Fruit fly (Drosophila melanogaster) Kc167 (cell line): ENCODE data around the gene Nup93-1.

Source experiments
- Myc ChIP-seq: fragments of >200 bp; optimal IDR thresholded peaks from 2 replicates; lab custom pipeline; 2017; ENCODE audit warnings: missing external identifiers
- Sin3A ChIP-seq: fragments of >200 bp; optimal IDR thresholded peaks from 2 replicates; lab custom pipeline; 2018; ENCODE audit warnings: missing external identifiers
- h ChIP-seq: fragments of >200 bp; optimal IDR thresholded peaks from 3 replicates; lab custom pipeline; 2018; ENCODE audit warnings: missing external identifiers
- insv ChIP-seq: fragments of >200 bp; optimal IDR thresholded peaks from 3 replicates; lab custom pipeline; 2018; ENCODE audit warnings: missing external identifiers
- psq ChIP-seq: fragments of >200 bp; optimal IDR thresholded peaks from 2 replicates; lab custom pipeline; 2017; ENCODE audit warnings: missing external identifiers
- ttk ChIP-seq: sonication (Bioruptor generic); optimal IDR thresholded peaks from 2 replicates; lab custom pipeline; 2017; ENCODE audit warnings: missing external identifiers

Gene Nup93-1

DNA sequence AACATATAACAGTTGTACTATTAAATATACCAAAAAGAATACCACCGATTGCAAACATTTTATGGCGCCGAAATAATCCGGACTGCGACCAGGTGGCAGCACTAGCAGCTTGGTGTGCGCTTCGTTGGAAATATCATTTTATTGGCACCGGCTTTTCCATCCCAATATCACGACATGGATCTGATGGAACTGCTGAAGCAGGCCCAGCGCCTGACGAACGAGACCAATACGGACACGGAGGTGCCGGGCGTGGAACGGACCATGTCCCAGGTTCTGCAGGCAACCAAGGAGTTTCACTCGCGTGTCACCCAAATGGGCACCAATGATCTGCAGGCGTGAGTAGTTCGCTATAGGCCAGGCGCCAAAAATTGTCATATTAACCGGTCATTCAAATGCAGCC is at the start of gene Nup93-1:
Gene Nup93-1, plus strand, starts transcription at position 74 of the 400 bp plus-strand sequence.
- no peak for TF ChIP-seq Sin3A (lab: Kevin White, UChicago)
- TF ChIP-seq h (lab: Kevin White, UChicago), result no peak
- no peak for TF ChIP-seq insv (lab: Kevin White, UChicago)
- no peak for TF ChIP-seq Myc (lab: Kevin White, UChicago)
- no peak for TF ChIP-seq ttk (lab: Kevin White, UChicago)
- no peak for TF ChIP-seq psq (lab: Kevin White, UChicago)

DNA sequence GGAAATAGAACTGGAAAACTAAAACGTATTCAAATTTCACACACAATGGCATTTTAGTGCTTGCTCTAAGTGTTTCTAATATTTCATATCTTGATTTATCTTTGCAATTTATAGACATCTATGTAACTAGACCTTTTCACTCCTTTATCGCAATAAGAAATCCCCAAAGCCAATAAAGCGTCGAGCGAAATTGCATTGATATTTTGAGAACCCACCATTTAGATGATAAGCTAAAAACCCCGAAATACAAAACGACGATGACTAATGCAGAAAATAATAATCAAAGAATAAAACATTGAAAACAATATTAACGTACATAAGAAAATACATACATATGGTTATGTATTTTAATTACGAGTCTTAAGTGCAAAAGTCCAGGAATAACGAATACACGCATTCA is 44.1 kb upstream of the Nup93-1 start:
- no peak for TF ChIP-seq h (lab: Kevin White, UChicago)
- TF ChIP-seq insv (lab: Kevin White, UChicago), result no peak
- no peak for TF ChIP-seq Sin3A (lab: Kevin White, UChicago)
- no peak for TF ChIP-seq psq (lab: Kevin White, UChicago)
- TF ChIP-seq ttk (lab: Kevin White, UChicago), result no peak
- TF ChIP-seq Myc (lab: Kevin White, UChicago), result no peak

DNA sequence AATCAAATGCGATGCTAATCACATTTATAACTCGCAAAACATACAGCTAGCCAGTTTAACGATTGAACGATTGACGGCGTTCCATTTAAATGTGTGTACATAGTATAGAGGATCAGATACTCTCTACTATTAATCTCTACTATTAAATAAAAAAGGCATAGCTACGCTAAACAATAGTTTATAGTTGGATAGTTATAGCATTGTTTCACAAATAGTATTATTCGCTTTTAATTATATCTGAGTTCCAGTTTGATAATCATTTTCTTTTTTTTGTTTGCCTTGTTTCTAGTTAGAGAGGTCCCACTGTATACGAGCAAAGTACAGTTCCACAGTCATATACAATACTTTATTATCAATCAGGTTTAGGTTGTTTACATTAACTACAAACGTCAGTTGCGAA is 42.9 kb upstream of the Nup93-1 start:
- no peak for TF ChIP-seq ttk (lab: Kevin White, UChicago)
- no peak for TF ChIP-seq insv (lab: Kevin White, UChicago)
- TF ChIP-seq h (lab: Kevin White, UChicago), result no peak
- TF ChIP-seq Sin3A (lab: Kevin White, UChicago), result no peak
- no peak for TF ChIP-seq psq (lab: Kevin White, UChicago)
- no peak for TF ChIP-seq Myc (lab: Kevin White, UChicago)

DNA sequence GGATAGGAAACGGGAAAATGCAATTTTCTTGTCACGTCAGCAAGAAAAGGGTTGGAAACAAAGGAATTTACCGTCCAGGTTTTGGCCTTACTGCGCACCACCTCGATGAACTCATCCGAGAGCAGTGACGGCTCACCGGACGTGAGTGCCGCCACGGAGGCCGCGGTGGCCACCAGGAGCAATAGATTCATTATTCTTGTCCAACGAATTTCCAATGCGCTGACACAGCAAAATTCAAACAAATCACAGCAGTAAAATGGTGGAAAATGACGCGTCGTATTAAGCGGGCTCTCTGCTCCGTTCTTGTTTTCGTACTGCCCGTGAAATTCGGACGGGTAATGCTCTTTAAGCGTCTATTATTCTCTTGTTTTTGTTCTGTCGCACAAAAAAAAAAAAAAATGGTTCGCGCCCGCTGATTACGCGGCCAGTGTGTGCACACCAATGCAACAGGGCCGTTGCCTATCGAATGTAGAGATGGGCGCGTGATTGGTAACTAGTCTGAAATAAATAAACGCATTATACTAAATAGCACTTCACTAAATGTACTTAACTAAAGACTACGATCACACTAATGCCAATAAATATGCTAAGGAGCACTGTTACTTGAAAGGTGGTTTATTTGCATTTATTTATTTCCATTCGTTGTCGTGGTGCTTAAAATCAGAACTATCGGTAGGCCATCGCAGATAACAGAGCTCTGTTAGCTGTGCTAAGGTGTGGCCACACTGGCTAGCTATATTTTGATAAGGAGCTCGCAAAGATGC is 40.7 kb upstream of the Nup93-1 start, which contains the start of the genes CtsB and amrt:
Gene CtsB, minus strand, starts transcription at position 432 of the 764 bp plus-strand sequence.
Gene amrt, plus strand, starts transcription at position 721 of the 764 bp plus-strand sequence.
- TF ChIP-seq Sin3A (lab: Kevin White, UChicago), result peak; percentile 11
- TF ChIP-seq ttk (lab: Kevin White, UChicago), result no peak

DNA sequence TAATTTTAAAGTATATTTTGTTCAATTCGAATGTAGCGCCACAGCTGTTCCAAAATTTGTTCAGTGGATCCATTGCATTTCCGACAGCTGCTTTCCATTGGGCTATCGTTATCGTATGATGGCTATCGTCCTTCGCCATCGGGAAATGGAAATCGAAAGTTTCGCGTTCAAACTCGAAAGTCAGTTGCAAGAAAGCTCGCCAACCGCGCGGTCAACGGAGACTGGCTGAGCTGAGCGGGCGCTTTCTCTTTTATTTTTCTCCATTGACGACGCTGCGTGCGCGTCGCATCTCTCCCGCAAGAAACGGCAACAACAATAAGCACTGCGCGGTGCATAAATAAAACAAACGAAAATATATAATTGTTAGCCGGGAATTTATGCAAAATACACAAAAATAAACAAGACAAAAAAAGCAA is 39.1 kb upstream of the Nup93-1 start, which contains the start of gene inaE:
Gene inaE, plus strand, starts transcription at position 181 of the 416 bp plus-strand sequence.
- no peak for TF ChIP-seq Myc (lab: Kevin White, UChicago)
- TF ChIP-seq insv (lab: Kevin White, UChicago), result no peak
- no peak for TF ChIP-seq h (lab: Kevin White, UChicago)
- TF ChIP-seq psq (lab: Kevin White, UChicago), result no peak
- TF ChIP-seq Sin3A (lab: Kevin White, UChicago), result no peak
- no peak for TF ChIP-seq ttk (lab: Kevin White, UChicago)

DNA sequence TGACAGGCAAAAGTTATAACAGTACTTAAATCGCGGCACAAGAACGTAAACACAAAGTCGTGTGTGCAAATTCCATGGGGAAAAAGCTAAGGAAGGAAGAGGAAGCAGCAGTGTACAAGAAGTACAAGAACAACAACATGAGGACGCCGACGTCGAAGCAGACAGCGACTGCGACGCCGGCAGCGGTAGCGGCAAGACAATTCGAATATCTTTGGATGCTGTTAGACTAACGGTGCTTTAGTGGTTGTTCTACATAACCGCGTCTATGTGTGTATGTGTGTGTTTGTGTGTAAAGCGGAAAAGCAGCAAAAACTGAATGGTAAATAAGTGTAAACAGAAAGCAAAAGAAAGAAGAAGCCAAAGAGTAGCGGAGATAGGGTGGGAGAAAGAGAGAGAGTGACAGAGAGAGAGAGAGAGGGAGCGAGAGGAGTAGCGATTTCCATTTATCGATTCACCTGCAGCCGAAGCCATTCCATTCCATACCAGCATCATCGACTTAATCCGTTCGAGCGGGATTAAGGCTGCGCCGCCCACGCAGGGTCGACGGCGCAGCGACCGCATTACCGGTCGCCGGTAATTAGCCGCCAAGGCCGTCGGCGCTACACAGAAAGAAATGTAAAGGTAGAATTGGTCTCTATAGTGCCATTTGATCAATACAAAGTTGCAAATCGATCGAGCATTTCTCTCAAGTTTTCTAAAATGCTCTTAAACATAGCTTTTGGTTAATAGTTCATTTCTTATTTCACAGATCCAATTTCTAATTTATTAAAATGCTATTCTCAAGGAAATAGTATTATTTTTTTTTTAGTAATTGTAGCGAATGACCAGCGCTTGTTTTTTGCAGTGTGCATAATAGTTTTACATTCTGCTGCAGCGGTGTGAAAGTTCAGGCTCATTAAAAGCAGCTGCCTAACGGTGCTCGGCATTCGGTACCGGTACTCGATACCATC is 38.4 kb upstream of the Nup93-1 start:
- TF ChIP-seq Sin3A (lab: Kevin White, UChicago) (no peak), ttk (lab: Kevin White, UChicago) (no peak), Myc (lab: Kevin White, UChicago) (no peak)

DNA sequence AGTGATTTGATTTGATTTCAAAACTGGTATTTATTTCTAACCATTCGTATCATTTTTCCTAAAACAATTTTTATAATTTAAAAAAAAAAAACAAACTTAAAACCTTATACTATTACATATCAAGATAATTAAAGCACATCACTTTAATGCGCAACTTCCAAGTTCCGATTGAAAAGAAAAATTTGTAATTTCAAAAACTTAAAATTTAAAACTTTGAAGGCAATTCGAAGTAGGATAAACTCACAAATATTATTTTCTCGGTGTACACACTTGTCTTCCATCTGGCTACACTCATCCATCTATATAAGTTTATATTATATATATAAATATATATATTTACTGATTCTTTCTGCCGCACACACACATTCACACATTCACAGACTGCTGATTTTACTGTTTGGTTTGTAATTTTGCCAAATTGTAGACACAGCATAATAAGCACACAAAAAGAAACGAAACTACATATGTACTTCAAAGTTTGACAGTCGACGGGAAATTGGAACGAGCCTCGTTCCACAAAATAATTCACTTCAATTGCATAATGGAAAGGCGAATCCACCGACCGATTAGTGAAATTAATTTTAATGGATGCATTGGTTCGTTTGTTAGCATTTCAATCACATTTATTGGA is 36.5 kb upstream of the Nup93-1 start:
- TF ChIP-seq h (lab: Kevin White, UChicago), result no peak
- no peak for TF ChIP-seq psq (lab: Kevin White, UChicago)
- no peak for TF ChIP-seq ttk (lab: Kevin White, UChicago)
- no peak for TF ChIP-seq Myc (lab: Kevin White, UChicago)
- no peak for TF ChIP-seq Sin3A (lab: Kevin White, UChicago)
- no peak for TF ChIP-seq insv (lab: Kevin White, UChicago)

DNA sequence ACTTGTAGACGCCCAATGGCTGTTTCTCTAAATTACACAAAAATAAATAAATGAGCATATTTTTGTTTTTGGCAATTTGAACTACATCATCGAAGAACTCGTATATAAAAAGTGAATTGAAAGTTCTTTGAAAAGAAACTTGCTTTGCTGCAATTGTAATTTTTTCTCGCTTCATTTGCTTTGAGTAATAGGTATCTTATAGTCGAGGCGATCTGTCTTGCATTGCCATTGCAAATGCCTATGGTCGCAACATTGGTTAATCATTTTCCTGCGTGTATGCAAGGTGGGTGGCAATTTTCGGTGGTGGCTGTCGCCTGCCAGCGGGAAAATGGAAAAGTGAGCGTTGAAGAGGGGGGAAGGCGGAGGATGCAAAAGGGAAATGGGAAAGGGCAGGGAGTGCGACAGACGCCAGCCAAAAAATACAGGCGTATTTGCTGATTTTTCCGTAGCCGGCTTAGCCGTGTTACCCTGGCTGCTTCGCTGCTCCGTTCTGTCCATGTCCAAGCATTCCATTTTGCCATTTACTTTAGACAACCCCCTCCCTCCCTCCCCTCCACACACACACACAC is 35.3 kb upstream of the Nup93-1 start:
- TF ChIP-seq ttk (lab: Kevin White, UChicago), result no peak
- no peak for TF ChIP-seq psq (lab: Kevin White, UChicago)
- no peak for TF ChIP-seq Myc (lab: Kevin White, UChicago)
- no peak for TF ChIP-seq Sin3A (lab: Kevin White, UChicago)

DNA sequence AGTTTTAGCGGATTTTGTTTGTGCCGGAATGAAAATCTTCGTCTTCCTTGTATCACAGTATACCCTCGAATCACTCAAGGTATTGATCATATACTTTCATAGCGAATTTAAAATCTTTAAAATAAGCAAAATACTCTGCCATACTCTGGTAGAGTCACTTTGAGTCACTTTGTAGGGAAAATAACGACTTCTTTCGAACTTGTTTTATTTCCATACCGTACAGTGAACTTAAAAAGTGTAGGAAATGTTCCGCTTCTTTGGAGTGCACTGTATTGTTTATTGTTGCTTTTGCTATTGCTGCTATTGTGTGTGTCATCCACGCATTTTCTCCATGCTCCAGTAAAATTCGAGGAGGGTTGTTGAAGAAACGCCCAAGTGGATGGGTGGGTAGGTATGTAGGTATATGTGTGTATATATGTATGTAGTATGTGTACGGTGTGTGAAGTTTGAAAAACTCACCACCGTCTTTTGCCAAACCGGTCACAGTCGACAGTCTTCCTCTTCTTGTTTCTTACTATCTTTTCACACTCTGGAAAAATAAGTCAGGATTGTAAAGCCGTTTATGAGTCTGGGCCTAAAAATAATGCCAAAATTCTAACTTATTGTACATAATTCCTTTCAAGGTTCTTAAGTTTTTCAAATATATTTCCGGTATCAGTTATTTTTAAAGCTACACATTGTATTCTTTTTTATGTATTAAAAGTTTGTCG is 33.5 kb upstream of the Nup93-1 start:
- TF ChIP-seq insv (lab: Kevin White, UChicago) (no peak), ttk (lab: Kevin White, UChicago) (no peak), psq (lab: Kevin White, UChicago) (no peak), Myc (lab: Kevin White, UChicago) (no peak), Sin3A (lab: Kevin White, UChicago) (no peak), h (lab: Kevin White, UChicago) (no peak)

DNA sequence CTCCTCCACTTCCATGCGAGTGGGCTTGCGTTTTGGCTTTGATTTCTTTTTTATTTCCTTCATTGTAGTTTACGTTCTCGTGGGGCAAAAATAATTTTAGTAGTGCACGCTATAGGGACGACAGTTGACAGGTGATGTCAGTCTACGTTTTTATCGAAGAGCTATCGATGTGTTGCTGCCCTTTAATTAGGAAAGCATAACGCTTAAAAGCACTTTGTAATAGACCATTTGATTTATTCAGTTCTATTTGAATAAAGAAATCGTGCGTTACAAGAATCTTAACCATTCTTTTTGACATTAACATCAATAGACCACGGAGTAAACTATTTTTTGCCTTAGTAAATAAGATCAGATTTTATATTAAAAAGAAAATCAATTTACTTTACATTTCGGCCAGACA is 31.6 kb upstream of the Nup93-1 start, which contains the start of gene CG10993:
Gene CG10993, minus strand, starts transcription at position 101 of the 400 bp plus-strand sequence.
- TF ChIP-seq psq (lab: Kevin White, UChicago) (no peak), insv (lab: Kevin White, UChicago) (no peak), ttk (lab: Kevin White, UChicago) (no peak), h (lab: Kevin White, UChicago) (no peak), Sin3A (lab: Kevin White, UChicago) (no peak), Myc (lab: Kevin White, UChicago) (no peak)
